Fruit fly (Drosophila melanogaster): ENCODE results near the gene MBD-like.

MBD-like gene

DNA sequence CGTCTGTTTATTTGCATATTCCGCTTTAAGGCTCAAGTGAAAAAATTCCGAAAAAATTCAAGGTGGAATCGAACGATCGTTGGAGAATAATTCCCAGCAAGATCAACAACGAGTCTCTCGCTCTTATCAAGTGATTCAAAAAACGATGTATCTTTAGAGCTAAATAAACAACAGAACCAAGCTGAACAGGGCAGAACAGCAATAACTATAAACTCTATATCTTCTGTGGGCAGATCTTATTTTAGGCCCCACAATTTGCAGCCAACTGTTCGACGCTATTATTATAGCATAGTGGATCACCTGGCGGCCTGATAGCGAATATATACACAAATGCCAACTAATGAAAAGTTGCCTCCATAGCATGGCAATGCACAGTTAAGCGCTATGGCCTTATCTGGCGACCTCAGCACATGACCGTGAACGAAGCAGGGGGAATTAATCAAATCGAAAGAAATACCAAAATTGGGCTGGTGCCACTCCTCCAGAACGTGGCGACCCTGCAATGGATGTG lies 30.1 kb upstream of the MBD-like start:
- TF ChIP-seq Rel (GFP tag; optimal IDR thresholded peaks at IDR 0.05) (no peak), Rel (tag; optimal IDR thresholded peaks at IDR 0.05) (peak; percentile 69), GATAd (GFP tag; optimal IDR thresholded peaks at IDR 0.05) (no peak)

DNA sequence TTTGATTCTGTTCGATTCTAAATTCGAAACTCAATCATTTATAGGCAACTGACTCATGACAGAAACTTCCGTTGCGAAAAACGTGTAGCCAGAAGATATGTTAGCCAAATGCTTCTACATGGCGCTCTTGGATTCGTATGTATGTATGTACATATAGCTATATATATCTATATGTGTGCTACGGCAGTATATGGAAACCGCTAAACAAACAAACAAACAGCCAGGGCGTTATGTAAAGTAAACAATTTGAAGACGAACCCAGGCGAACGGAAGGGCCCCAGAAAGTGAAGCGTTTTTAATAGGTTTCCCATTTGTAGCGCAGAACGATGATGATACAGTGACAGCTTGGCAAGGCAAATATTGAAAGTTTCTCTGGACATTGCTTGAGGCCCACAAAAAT lies 29.6 kb upstream of the MBD-like start:
- no peak for TF ChIP-seq br (GFP tag; optimal IDR thresholded peaks at IDR 0.05)
- TF ChIP-seq Sp1 (GFP tag; optimal IDR thresholded peaks at IDR 0.05) = no peak
- TF ChIP-seq Dif (GFP tag; optimal IDR thresholded peaks at IDR 0.05; ENCODE audit: partially characterized antibody) = no peak
- TF ChIP-seq dl (GFP tag; optimal IDR thresholded peaks at IDR 0.05; ENCODE audit: insufficient read depth in 1 of 2, partially characterized antibody in 2 of 2) = no peak
- no peak for TF ChIP-seq Hnf4 (GFP tag; optimal IDR thresholded peaks at IDR 0.05)
- no peak for TF ChIP-seq h (GFP tag; optimal IDR thresholded peaks at IDR 0.05)
- no peak for TF ChIP-seq dsf (GFP tag; optimal IDR thresholded peaks at IDR 0.05; ENCODE audit: borderline replicate concordance)
- no peak for TF ChIP-seq psq (GFP tag; optimal IDR thresholded peaks at IDR 0.05)
- no peak for TF ChIP-seq N (GFP tag; optimal IDR thresholded peaks at IDR 0.05)
- no peak for TF ChIP-seq usp (GFP tag; optimal IDR thresholded peaks at IDR 0.05)
- no peak for TF ChIP-seq CrebA (GFP tag; optimal IDR thresholded peaks at IDR 0.05; ENCODE audit: borderline replicate concordance)
- no peak for TF ChIP-seq Myc (optimal IDR thresholded peaks at IDR 0.05)
- no peak for TF ChIP-seq Hr83 (GFP tag; optimal IDR thresholded peaks at IDR 0.05; ENCODE audit: poor library complexity, severe bottlenecking)
- no peak for TF ChIP-seq brk (GFP tag; optimal IDR thresholded peaks at IDR 0.05)
- no peak for TF ChIP-seq fru (GFP tag; optimal IDR thresholded peaks at IDR 0.05)
- no peak for TF ChIP-seq Dfd (GFP tag; optimal IDR thresholded peaks at IDR 0.05)
- no peak for TF ChIP-seq GATAd (GFP tag; optimal IDR thresholded peaks at IDR 0.05)

DNA sequence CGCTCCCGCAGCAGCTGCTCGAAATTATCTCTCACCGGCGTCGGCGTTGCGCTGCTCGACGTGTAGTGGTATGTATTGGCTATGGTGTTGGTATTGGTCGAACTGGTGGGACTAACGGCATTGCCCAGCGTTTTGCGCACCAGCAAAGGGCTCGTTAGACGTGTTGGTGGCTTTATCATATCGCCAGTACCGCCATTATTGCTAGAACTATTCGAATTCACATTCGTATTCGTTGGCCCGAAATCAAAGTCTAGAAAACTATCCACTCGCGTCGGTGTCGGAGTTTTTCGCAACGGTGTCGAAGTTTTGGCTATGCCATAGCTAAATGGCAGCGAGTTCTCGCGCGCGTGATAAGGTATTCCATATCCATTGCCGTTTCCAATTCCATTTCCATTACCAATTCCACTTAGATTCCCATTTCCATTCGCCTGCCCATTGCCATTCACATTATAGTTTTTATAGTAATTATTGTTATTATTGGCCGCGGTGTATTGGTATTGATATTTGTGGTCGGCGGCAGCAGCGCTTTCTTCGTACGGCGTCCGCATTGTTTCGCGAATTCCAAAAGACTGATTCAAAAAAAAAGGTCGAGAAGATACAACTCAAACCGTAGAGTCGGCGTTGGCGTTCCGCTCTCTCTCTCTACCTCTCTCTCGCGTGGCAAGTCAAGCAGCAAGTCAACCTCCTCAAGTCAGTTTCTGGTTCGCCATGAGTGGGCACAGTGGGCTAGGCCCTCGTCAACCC lies 27.0 kb upstream of the MBD-like start, which contains the start of gene by:
TSS of gene by (minus strand) at position 575 of the 744 bp plus-strand sequence.
- TF ChIP-seq Hr83 (GFP tag; optimal IDR thresholded peaks at IDR 0.05; ENCODE audit: poor library complexity, severe bottlenecking) (peak; percentile 15), Dif (GFP tag; optimal IDR thresholded peaks at IDR 0.05; ENCODE audit: partially characterized antibody) (peak; percentile 82), Mio (GFP tag; optimal IDR thresholded peaks at IDR 0.05) (no peak), Vsx2 (GFP tag; optimal IDR thresholded peaks at IDR 0.05; ENCODE audit: partially characterized antibody) (peak; percentile 37), dl (GFP tag; optimal IDR thresholded peaks at IDR 0.05; ENCODE audit: insufficient read depth in 1 of 2, partially characterized antibody in 2 of 2) (peak; percentile 74 to 83), Dfd (GFP tag; optimal IDR thresholded peaks at IDR 0.05) (no peak), jim (GFP tag; optimal IDR thresholded peaks at IDR 0.05) (peak; percentile 84), br (GFP tag; optimal IDR thresholded peaks at IDR 0.05) (no peak)

DNA sequence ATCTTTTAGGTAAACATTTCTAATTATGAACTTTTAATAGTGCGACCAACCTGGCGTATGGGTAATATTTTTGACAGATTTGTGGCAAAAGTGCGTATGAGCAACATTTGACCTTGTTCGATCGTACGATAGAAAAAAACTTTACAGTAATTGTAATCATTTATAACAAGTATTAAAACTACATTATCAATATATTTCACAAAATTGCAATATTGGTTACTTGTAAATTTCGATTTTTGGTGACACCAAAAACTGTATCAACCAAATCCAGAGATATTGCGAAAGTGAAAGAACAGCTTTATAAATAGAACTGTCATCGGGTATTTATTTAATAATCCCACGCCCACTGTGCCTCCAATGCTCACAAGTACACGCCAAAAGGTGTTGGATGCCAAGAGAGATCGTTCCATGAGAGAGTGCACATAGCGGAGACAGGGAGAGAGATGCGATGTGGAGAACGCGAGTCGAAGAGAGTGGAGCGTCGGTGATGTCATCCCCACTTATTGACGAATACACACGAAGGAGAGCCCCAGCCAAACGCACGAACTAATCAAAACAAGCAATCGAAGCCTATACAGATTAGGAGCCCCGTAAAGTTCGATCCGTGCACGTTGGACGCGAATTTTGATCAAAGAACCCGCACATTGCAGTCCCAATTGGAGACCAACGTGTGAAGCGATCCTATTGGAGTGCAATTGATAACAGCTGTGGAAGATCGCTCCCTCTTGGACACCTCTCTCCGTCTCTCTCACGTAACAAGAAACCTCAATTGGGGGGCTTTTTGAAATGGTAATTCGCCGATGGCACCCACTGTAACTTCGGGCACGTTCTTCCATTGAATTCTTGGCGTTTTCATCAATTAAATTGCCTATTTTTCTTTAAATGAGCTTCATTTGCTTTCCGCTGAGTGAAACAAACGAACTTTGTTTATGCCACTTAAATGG lies 26.1 kb upstream of the MBD-like start:
- TF ChIP-seq dsf (GFP tag; optimal IDR thresholded peaks at IDR 0.05; ENCODE audit: borderline replicate concordance) (peak; percentile 74), ey (GFP tag; optimal IDR thresholded peaks at IDR 0.05) (peak; percentile 96), tai (GFP tag; optimal IDR thresholded peaks at IDR 0.05) (peak; percentile 92), woc (GFP tag; optimal IDR thresholded peaks at IDR 0.05) (peak; percentile 97), Hnf4 (GFP tag; optimal IDR thresholded peaks at IDR 0.05) (peak; percentile 85), pan (optimal IDR thresholded peaks at IDR 0.05) (no peak), Sp1 (GFP tag; optimal IDR thresholded peaks at IDR 0.05) (peak; percentile 98), Dif (GFP tag; optimal IDR thresholded peaks at IDR 0.05; ENCODE audit: partially characterized antibody) (peak; percentile 98), CG32264 (GFP tag; optimal IDR thresholded peaks at IDR 0.05) (peak; percentile 82), Abd-B (GFP tag; optimal IDR thresholded peaks at IDR 0.05) (no peak), Jra (GFP tag; optimal IDR thresholded peaks at IDR 0.05) (peak; percentile 96), N (GFP tag; optimal IDR thresholded peaks at IDR 0.05) (no peak), HLH106 (tag; optimal IDR thresholded peaks at IDR 0.05) (peak; percentile 96), brk (GFP tag; optimal IDR thresholded peaks at IDR 0.05) (peak; percentile 74), Mio (GFP tag; optimal IDR thresholded peaks at IDR 0.05) (peak; percentile 64), jim (GFP tag; optimal IDR thresholded peaks at IDR 0.05) (no peak), dl (GFP tag; optimal IDR thresholded peaks at IDR 0.05; ENCODE audit: insufficient read depth in 1 of 2, partially characterized antibody in 2 of 2) (peak; percentile 89 to 97), lola (GFP tag; optimal IDR thresholded peaks at IDR 0.05) (no peak), CG9705 (GFP tag; optimal IDR thresholded peaks at IDR 0.05) (peak; percentile 94), CrebA (GFP tag; optimal IDR thresholded peaks at IDR 0.05; ENCODE audit: borderline replicate concordance) (peak; percentile 74), foxo (GFP tag; optimal IDR thresholded peaks at IDR 0.05) (peak; percentile 76 to 98), OdsH (GFP tag; optimal IDR thresholded peaks at IDR 0.05) (peak; percentile 97), Hr83 (GFP tag; optimal IDR thresholded peaks at IDR 0.05; ENCODE audit: poor library complexity, severe bottlenecking) (peak; percentile 65), h (GFP tag; optimal IDR thresholded peaks at IDR 0.05) (peak; percentile 95), br (GFP tag; optimal IDR thresholded peaks at IDR 0.05) (peak; percentile 97), Myc (optimal IDR thresholded peaks at IDR 0.05) (no peak), psq (GFP tag; optimal IDR thresholded peaks at IDR 0.05) (peak; percentile 95), sage (GFP tag; optimal IDR thresholded peaks at IDR 0.05) (peak; percentile 47), sv (GFP tag; optimal IDR thresholded peaks at IDR 0.05) (peak; percentile 79), dmrt93B (GFP tag; optimal IDR thresholded peaks at IDR 0.05) (peak; percentile 97)

Data from whole organism, wandering third instar larva.